Worm (Caenorhabditis elegans) whole organism, mixed stage, embryonic: ENCODE measurements around the gene pola-1.

Source experiments
- M03D4.4 ChIP-seq: sonication (generic microtip); optimal IDR thresholded peaks from 2 replicates; lab custom pipeline; 2017; ENCODE audit warnings: mild to moderate bottlenecking, missing genetic modification characterization, missing compliant biosample characterization
- bed-3 ChIP-seq: fragments of 200-800 bp; sonication (Bioruptor generic); optimal IDR thresholded peaks from 3 replicates; lab custom pipeline; 2018; ENCODE audit warnings: mild to moderate bottlenecking, missing genetic modification characterization, moderate library complexity, missing compliant biosample characterization
- blmp-1 ChIP-seq: fragments of 150-350 bp; optimal IDR thresholded peaks from 2 replicates; lab custom pipeline; 2014; ENCODE audit warnings: missing biosample characterization, missing genetic modification characterization
- ceh-39 ChIP-seq: fragments of 150-350 bp; optimal IDR thresholded peaks from 2 replicates; lab custom pipeline; 2014; ENCODE audit warnings: missing biosample characterization, missing genetic modification characterization
- ceh-43 ChIP-seq: fragments of 200-800 bp; sonication (Bioruptor generic); optimal IDR thresholded peaks from 2 replicates; lab custom pipeline; 2018; ENCODE audit warnings: mild to moderate bottlenecking, missing genetic modification characterization, moderate library complexity, missing compliant biosample characterization
- ceh-83 ChIP-seq: fragments of 200-800 bp; sonication (Bioruptor generic); optimal IDR thresholded peaks from 2 replicates; lab custom pipeline; 2018; ENCODE audit warnings: mild to moderate bottlenecking, missing genetic modification characterization, missing compliant biosample characterization
- cnd-1 ChIP-seq: fragments of 200-800 bp; sonication (Bioruptor generic); optimal IDR thresholded peaks from 2 replicates; lab custom pipeline; 2018; ENCODE audit warnings: mild to moderate bottlenecking, missing genetic modification characterization, missing compliant biosample characterization
- drap-1 ChIP-seq: fragments of 200-800 bp; sonication (Bioruptor generic); optimal IDR thresholded peaks from 3 replicates; lab custom pipeline; 2018; ENCODE audit warnings: mild to moderate bottlenecking, missing genetic modification characterization, missing compliant biosample characterization
- elt-1 ChIP-seq: sonication (generic microtip); optimal IDR thresholded peaks from 2 replicates; lab custom pipeline; 2017; ENCODE audit warnings: missing genetic modification characterization, mild to moderate bottlenecking, missing compliant biosample characterization, antibody characterized with exemption, moderate library complexity, borderline replicate concordance; ENCODE audit not compliant: insufficient read depth
- elt-3 ChIP-seq: fragments of 150-350 bp; optimal IDR thresholded peaks from 2 replicates; lab custom pipeline; 2014; ENCODE audit warnings: missing biosample characterization, missing genetic modification characterization
- ham-2 ChIP-seq: fragments of 200-800 bp; sonication (Bioruptor generic); optimal IDR thresholded peaks from 2 replicates; lab custom pipeline; 2018; ENCODE audit warnings: mild to moderate bottlenecking, missing genetic modification characterization, missing compliant biosample characterization
- hlh-1 ChIP-seq: fragments of 150-350 bp; optimal IDR thresholded peaks from 2 replicates; lab custom pipeline; 2014; ENCODE audit warnings: missing biosample characterization, missing genetic modification reagents, missing genetic modification characterization
- lin-13 ChIP-seq: fragments of 150-350 bp; optimal IDR thresholded peaks from 2 replicates; lab custom pipeline; 2014; ENCODE audit warnings: missing biosample characterization, missing genetic modification characterization
- mab-5 ChIP-seq: fragments of 150-350 bp; optimal IDR thresholded peaks from 2 replicates; lab custom pipeline; 2014; ENCODE audit warnings: missing biosample characterization, missing genetic modification characterization
- mep-1 ChIP-seq: fragments of 150-350 bp; optimal IDR thresholded peaks from 2 replicates; lab custom pipeline; 2017; ENCODE audit warnings: missing biosample characterization, missing genetic modification reagents, missing genetic modification characterization, inconsistent platforms
- mls-2 ChIP-seq: sonication (generic microtip); optimal IDR thresholded peaks from 2 replicates; lab custom pipeline; 2016; ENCODE audit warnings: mild to moderate bottlenecking, missing genetic modification characterization, moderate library complexity, missing compliant biosample characterization
- nhr-12 ChIP-seq: fragments of 150-350 bp; optimal IDR thresholded peaks from 2 replicates; lab custom pipeline; 2014; ENCODE audit warnings: missing biosample characterization, missing genetic modification characterization
- nhr-2 ChIP-seq: fragments of 150-350 bp; optimal IDR thresholded peaks from 2 replicates; lab custom pipeline; 2014; ENCODE audit warnings: missing biosample characterization, missing genetic modification characterization
- nhr-28 ChIP-seq: fragments of 150-350 bp; optimal IDR thresholded peaks from 2 replicates; lab custom pipeline; 2014; ENCODE audit warnings: missing biosample characterization, missing genetic modification characterization
- nhr-76 ChIP-seq: sonication (generic microtip); optimal IDR thresholded peaks from 2 replicates; lab custom pipeline; 2017; ENCODE audit warnings: missing biosample characterization, missing genetic modification characterization
- pha-4 ChIP-seq: fragments of 150-350 bp; optimal IDR thresholded peaks from 2 replicates; lab custom pipeline; 2018; ENCODE audit warnings: missing biosample characterization, missing genetic modification reagents, missing genetic modification characterization
- sem-2 ChIP-seq: fragments of 200-800 bp; sonication (Bioruptor generic); optimal IDR thresholded peaks from 2 replicates; lab custom pipeline; 2018; ENCODE audit warnings: mild to moderate bottlenecking, missing genetic modification characterization, missing compliant biosample characterization
- snpc-4 ChIP-seq: fragments of 150-350 bp; optimal IDR thresholded peaks from 2 replicates; lab custom pipeline; 2014; ENCODE audit warnings: missing biosample characterization, missing genetic modification characterization
- sptf-1 ChIP-seq: sonication (generic microtip); optimal IDR thresholded peaks from 2 replicates; lab custom pipeline; 2017; ENCODE audit warnings: mild to moderate bottlenecking, missing genetic modification characterization, moderate library complexity, missing compliant biosample characterization
- tbx-8 ChIP-seq: fragments of 200-800 bp; sonication (Bioruptor generic); optimal IDR thresholded peaks from 2 replicates; lab custom pipeline; 2018; ENCODE audit warnings: mild to moderate bottlenecking, missing genetic modification characterization, moderate library complexity, missing compliant biosample characterization
- unc-39 ChIP-seq: fragments of 150-350 bp; optimal IDR thresholded peaks from 2 replicates; lab custom pipeline; 2014; ENCODE audit warnings: missing biosample characterization, missing genetic modification characterization
- unc-62 ChIP-seq: fragments of 150-350 bp; optimal IDR thresholded peaks from 2 replicates; lab custom pipeline; 2014; ENCODE audit warnings: missing biosample characterization, missing genetic modification reagents, missing genetic modification characterization
- zip-8 ChIP-seq: fragments of 150-350 bp; optimal IDR thresholded peaks from 2 replicates; lab custom pipeline; 2014; ENCODE audit warnings: missing biosample characterization, missing genetic modification characterization

The pola-1 gene

ce11 chrIII:11157099-11157498 lies 14.9 kb downstream of the pola-1 start, which contains the start of gene Y47D3A.31:
Gene Y47D3A.31, minus strand, starts transcription at chrIII:11157199.
- no peak for TF ChIP-seq lin-13
- no peak for TF ChIP-seq mep-1 (tag; lab: Kevin White, UChicago)

ce11 chrIII:11157916-11158315 lies 15.7 kb downstream of the pola-1 start:
- no peak for TF ChIP-seq zip-8 (tag; lab: Kevin White, UChicago)
- TF ChIP-seq tbx-8 (GFP tag; lab: Kevin White, UChicago) = no peak
- TF ChIP-seq mls-2 (tag; lab: Kevin White, UChicago) = no peak
- TF ChIP-seq hlh-1 (tag; lab: Kevin White, UChicago) = no peak
- no peak for TF ChIP-seq mab-5 (tag; lab: Kevin White, UChicago)
- no peak for TF ChIP-seq snpc-4 (tag; lab: Kevin White, UChicago)
- TF ChIP-seq ceh-39 (tag; lab: Kevin White, UChicago) = no peak
- TF ChIP-seq ceh-83 (GFP tag; lab: Kevin White, UChicago) = no peak
- TF ChIP-seq bed-3 (GFP tag; lab: Kevin White, UChicago) = no peak
- TF ChIP-seq unc-39 (tag; lab: Kevin White, UChicago) = no peak
- no peak for TF ChIP-seq unc-62 (GFP tag; lab: Kevin White, UChicago)
- no peak for TF ChIP-seq nhr-76 (tag; lab: Kevin White, UChicago)
- TF ChIP-seq elt-1 = no peak

ce11 chrIII:11169680-11170079 lies 27.4 kb downstream of the pola-1 start:
- no peak for TF ChIP-seq lin-13
- TF ChIP-seq M03D4.4 (tag; lab: Kevin White, UChicago) = no peak
- TF ChIP-seq sptf-1 (tag; lab: Kevin White, UChicago) = no peak
- no peak for TF ChIP-seq pha-4 (tag; lab: Kevin White, UChicago)
- TF ChIP-seq sem-2 = no peak
- TF ChIP-seq cnd-1 = no peak
- TF ChIP-seq elt-1 = no peak
- TF ChIP-seq mab-5 (tag; lab: Kevin White, UChicago) = no peak
- no peak for TF ChIP-seq hlh-1 (tag; lab: Kevin White, UChicago)
- no peak for TF ChIP-seq nhr-28 (tag; lab: Kevin White, UChicago)
- no peak for TF ChIP-seq nhr-12 (tag; lab: Kevin White, UChicago)
- no peak for TF ChIP-seq nhr-2 (tag; lab: Kevin White, UChicago)
- TF ChIP-seq ham-2 (GFP tag; lab: Kevin White, UChicago) = no peak

ce11 chrIII:11170509-11170908 lies 28.3 kb downstream of the pola-1 start:
- TF ChIP-seq lin-13 (no peak), drap-1 (GFP tag; lab: Kevin White, UChicago) (no peak), mls-2 (tag; lab: Kevin White, UChicago) (no peak), mab-5 (tag; lab: Kevin White, UChicago) (no peak), blmp-1 (tag; lab: Kevin White, UChicago) (no peak), unc-39 (tag; lab: Kevin White, UChicago) (no peak), ceh-83 (GFP tag; lab: Kevin White, UChicago) (no peak), hlh-1 (tag; lab: Kevin White, UChicago) (no peak), mep-1 (tag; lab: Kevin White, UChicago) (no peak), elt-1 (no peak), bed-3 (GFP tag; lab: Kevin White, UChicago) (no peak), ceh-43 (GFP tag; lab: Kevin White, UChicago) (no peak), elt-3 (tag; lab: Kevin White, UChicago) (no peak)

ce11 chrIII:11172232-11172713 lies 30.0 kb downstream of the pola-1 start:
- TF ChIP-seq M03D4.4 (tag; lab: Kevin White, UChicago) = no peak
- no peak for TF ChIP-seq sptf-1 (tag; lab: Kevin White, UChicago)
- no peak for TF ChIP-seq lin-13

ce11 chrIII:11175642-11176217 lies 33.5 kb downstream of the pola-1 start:
- TF ChIP-seq nhr-28 (tag; lab: Kevin White, UChicago) = no peak
- TF ChIP-seq bed-3 (GFP tag; lab: Kevin White, UChicago) = no peak
- TF ChIP-seq, all 35 proteins: peak for 0
